Worm (Caenorhabditis elegans) whole organism, midembryonic: ENCODE measurements around the gene Y25C1A.7.
A peak's percentile ranks its signal among the peaks of the same experiment; 100 is the strongest.
"Not testable (repeated sequence)": the region's sequence is repeated elsewhere in the genome, so short reads cannot be mapped to it uniquely, and the experiment has no call there.

ENCODE experiments used
- T22C8.4 ChIP-seq: fragments of 200-800 bp; sonication (Bioruptor generic); IDR thresholded peaks from 2 replicates; pipeline ENCODE4 v1.3.6; 2022; ENCODE audit warnings: missing genetic modification characterization, missing compliant biosample characterization
- cog-1 ChIP-seq: sonication (generic microtip); optimal IDR thresholded peaks from 2 replicates; lab custom pipeline; 2016; ENCODE audit warnings: missing genetic modification characterization, missing compliant biosample characterization
- flt-1 ChIP-seq: fragments of 200-800 bp; sonication (Bioruptor generic); IDR thresholded peaks from 2 replicates; pipeline ENCODE4 v1.3.6; 2022; ENCODE audit warnings: missing genetic modification characterization, missing compliant biosample characterization
- klf-2 ChIP-seq: fragments of 200-800 bp; sonication (Bioruptor generic); conservative IDR thresholded peaks from 2 replicates; pipeline ENCODE4 v1.3.6; 2022; ENCODE audit warnings: missing genetic modification reagents, missing genetic modification characterization, missing compliant biosample characterization
- med-1 ChIP-seq: sonication (generic microtip); optimal IDR thresholded peaks from 2 replicates; lab custom pipeline; 2017; ENCODE audit warnings: missing genetic modification characterization, mild to moderate bottlenecking, missing compliant biosample characterization, antibody characterized with exemption, missing genetic modification reagents; ENCODE audit not compliant: insufficient read depth
- ref-1 ChIP-seq: fragments of 200-800 bp; sonication (Bioruptor generic); conservative IDR thresholded peaks from 2 replicates; pipeline ENCODE4 v1.3.6; 2022; ENCODE audit warnings: missing genetic modification reagents, missing genetic modification characterization, missing compliant biosample characterization
- tab-1 ChIP-seq: fragments of 200-800 bp; sonication (Bioruptor generic); IDR thresholded peaks from 2 replicates; pipeline ENCODE4 v1.3.6; 2022; ENCODE audit warnings: missing genetic modification characterization, missing compliant biosample characterization
- ztf-23 ChIP-seq: fragments of 200-800 bp; sonication (Bioruptor generic); IDR thresholded peaks from 2 replicates; pipeline ENCODE4 v1.3.6; 2022; ENCODE audit warnings: missing genetic modification reagents, missing genetic modification characterization, missing compliant biosample characterization
- ztf-29 ChIP-seq: fragments of 200-800 bp; sonication (Bioruptor generic); IDR thresholded peaks from 2 replicates; pipeline ENCODE4 v1.3.6; 2022; ENCODE audit warnings: missing genetic modification reagents, missing genetic modification characterization, missing compliant biosample characterization

Gene Y25C1A.7

DNA sequence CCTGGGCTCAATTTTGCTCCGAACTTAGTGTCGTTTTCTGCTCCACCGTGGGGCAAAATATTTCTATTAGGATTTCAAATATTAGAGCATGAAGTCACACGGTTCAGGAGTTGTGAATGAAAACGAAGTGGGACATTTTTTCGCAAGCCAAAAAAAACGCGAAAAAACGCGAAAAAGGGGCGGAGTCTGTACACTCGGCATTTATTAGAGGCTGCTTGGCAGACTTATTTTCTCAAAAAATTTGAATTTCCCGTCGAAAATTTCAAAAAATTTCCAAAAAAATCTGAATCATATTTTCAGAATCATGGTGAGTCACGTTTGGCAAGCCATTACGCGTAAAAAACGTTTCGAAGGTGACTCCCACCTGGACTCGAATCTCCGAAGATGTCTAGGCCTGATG lies 38.4 kb downstream of the Y25C1A.7 start, which contains the start of gene B0454.6:
Gene B0454.6 (plus strand): TSS at position 301 of the 400 bp plus-strand sequence.
- TF ChIP-seq ztf-29 (GFP tag; lab: Robert Waterston, UW); klf-2 (GFP tag; lab: Robert Waterston, UW); med-1: not testable (repeated sequence)

DNA sequence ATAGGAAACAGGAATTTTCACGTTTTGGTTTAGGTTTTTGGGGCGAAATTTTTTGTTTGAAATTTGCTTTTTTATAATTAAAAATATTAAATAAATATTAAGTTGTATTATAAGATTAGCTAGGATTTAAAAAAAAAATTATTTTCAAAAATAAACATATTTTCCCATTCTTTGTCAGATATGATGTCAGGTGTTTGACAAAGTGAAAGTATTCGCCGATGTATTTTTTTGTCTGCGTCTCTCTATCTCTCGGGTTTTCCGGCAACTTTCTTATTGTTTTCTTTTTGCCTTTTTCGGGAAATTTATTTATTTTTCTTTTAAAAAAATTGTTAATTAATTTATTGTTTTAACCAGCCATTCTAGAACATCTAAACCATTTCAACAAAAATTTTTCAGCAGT lies 40.4 kb downstream of the Y25C1A.7 start:
- TF ChIP-seq flt-1 (GFP tag; lab: Robert Waterston, UW) (no peak), ztf-29 (GFP tag; lab: Robert Waterston, UW) (no peak), klf-2 (GFP tag; lab: Robert Waterston, UW) (no peak)

- no peak for TF ChIP-seq tab-1 (GFP tag; lab: Robert Waterston, UW)
- TF ChIP-seq ztf-29 (GFP tag; lab: Robert Waterston, UW) = no peak
- no peak for TF ChIP-seq T22C8.4 (GFP tag; lab: Robert Waterston, UW)
- TF ChIP-seq cog-1 (tag; lab: Kevin White, UChicago) = no peak
- TF ChIP-seq klf-2 (GFP tag; lab: Robert Waterston, UW) = no peak
- no peak for TF ChIP-seq flt-1 (GFP tag; lab: Robert Waterston, UW)
- no peak for TF ChIP-seq ref-1 (GFP tag; lab: Robert Waterston, UW)
- no peak for TF ChIP-seq med-1
- TF ChIP-seq ztf-23 (GFP tag; lab: Robert Waterston, UW) = no peak
Observed at ce11 chrII:3028264-3028663, 42.6 kb downstream of the Y25C1A.7 start.

ce11 chrII:3024655-3025054 lies 46.2 kb downstream of the Y25C1A.7 start:
- TF ChIP-seq klf-2 (GFP tag; lab: Robert Waterston, UW) = no peak
- TF ChIP-seq cog-1 (tag; lab: Kevin White, UChicago) = no peak
- TF ChIP-seq ref-1 (GFP tag; lab: Robert Waterston, UW) = no peak
- TF ChIP-seq flt-1 (GFP tag; lab: Robert Waterston, UW) = no peak
- no peak for TF ChIP-seq ztf-29 (GFP tag; lab: Robert Waterston, UW)
- TF ChIP-seq T22C8.4 (GFP tag; lab: Robert Waterston, UW) = no peak
- TF ChIP-seq tab-1 (GFP tag; lab: Robert Waterston, UW) = no peak
- TF ChIP-seq ztf-23 (GFP tag; lab: Robert Waterston, UW) = no peak
- no peak for TF ChIP-seq med-1

DNA sequence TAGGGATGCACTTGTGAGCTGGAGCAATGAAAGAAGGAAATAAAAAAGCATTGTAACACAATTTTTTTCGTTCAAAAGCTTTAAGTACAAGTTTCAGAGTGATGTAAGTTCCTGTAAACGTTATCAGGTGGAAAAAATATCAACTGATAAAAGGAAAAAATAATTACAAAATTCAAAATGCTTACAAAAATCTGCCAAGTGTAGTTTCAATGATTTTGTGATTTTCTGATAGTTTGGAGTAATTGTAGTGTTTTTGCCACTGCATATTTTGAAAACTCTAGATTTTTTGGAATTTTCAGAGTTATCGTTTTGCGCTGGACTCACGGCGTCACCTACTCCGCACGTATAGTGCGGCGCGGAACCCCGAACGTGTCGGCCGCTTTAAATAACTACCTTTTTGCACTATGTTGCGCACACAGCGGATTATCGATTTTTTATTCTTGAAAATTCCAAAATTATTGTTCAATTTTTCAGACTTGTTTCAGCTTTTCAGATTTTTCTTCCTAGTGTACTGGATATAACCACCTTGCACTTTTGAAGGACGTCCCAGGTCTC lies 47.4 kb downstream of the Y25C1A.7 start, which contains the start of gene clec-2:
Gene clec-2 (minus strand): TSS at position 51 of the 555 bp plus-strand sequence.
- TF ChIP-seq flt-1 (GFP tag; lab: Robert Waterston, UW) = no peak
- no peak for TF ChIP-seq ztf-29 (GFP tag; lab: Robert Waterston, UW)
- TF ChIP-seq ref-1 (GFP tag; lab: Robert Waterston, UW) = no peak
- no peak for TF ChIP-seq T22C8.4 (GFP tag; lab: Robert Waterston, UW)
- TF ChIP-seq cog-1 (tag; lab: Kevin White, UChicago) = no peak
- no peak for TF ChIP-seq klf-2 (GFP tag; lab: Robert Waterston, UW)
- TF ChIP-seq tab-1 (GFP tag; lab: Robert Waterston, UW) = no peak
- TF ChIP-seq ztf-23 (GFP tag; lab: Robert Waterston, UW) = no peak
- no peak for TF ChIP-seq med-1

DNA sequence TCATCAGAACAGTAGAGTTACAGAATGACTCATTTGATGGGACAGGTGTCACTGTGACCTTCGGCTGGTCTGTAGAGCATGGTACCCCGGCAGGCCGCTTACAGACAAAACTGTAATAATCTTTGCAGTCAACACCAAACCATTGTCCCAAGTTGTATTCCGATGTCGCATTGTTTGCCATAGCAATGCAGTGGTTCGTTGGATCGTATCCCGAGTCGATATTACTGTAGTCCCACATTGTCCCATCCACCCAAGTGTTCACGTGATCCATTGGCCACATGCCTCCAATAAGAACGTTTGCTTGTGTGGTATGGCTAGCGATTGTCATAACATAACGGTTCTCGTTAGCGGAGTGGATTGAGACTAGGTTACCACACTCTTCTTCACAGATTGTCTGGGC lies 50.0 kb downstream of the Y25C1A.7 start:
- TF ChIP-seq cog-1 (tag; lab: Kevin White, UChicago) (no peak), T22C8.4 (GFP tag; lab: Robert Waterston, UW) (no peak), med-1 (no peak), flt-1 (GFP tag; lab: Robert Waterston, UW) (no peak), ztf-29 (GFP tag; lab: Robert Waterston, UW) (no peak)

- TF ChIP-seq ref-1 (GFP tag; lab: Robert Waterston, UW) (no peak), tab-1 (GFP tag; lab: Robert Waterston, UW) (no peak), klf-2 (GFP tag; lab: Robert Waterston, UW) (no peak), T22C8.4 (GFP tag; lab: Robert Waterston, UW) (no peak)
Observed at ce11 chrII:3019807-3020206, 51.1 kb downstream of the Y25C1A.7 start, which contains the start of gene clec-3. TSS of gene clec-3 (minus strand) at chrII:3019907.

DNA sequence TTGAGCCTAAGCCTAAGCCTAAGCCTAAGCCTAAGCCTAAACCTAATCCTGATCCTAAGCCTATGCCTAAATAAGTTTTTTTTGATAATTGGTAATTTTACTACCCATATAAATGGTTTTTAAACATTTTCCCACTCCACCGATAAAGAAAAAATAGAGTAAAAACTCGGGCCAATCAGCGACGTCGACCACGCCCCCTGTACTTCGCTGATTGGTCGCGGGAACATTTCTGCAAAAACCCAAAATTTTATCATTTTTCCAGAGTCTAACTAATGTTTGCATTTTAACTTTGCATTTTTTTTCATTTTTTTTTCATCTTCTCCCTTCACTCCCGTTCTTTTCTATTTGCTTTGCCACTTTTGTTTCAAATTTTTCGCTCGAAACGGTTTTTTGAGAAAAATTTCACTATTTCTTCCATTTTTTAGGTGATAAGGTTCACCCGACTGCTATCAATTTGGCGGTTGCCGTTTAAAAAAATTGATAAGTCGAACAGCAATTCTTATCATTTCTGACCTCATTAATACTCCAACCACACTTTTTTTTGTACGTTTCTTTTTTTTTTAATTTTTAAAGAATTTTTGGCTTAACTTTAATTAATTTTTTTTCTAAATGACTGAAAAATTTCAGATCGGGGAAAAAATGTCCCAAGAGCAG lies 56.5 kb downstream of the Y25C1A.7 start, which contains the start of gene C41H7.2:
Gene C41H7.2 (plus strand): TSS at position 622 of the 654 bp plus-strand sequence.
- TF ChIP-seq med-1 (no peak), flt-1 (GFP tag; lab: Robert Waterston, UW) (0 out of 2 replicates have a peak, but pooled peaks have one; percentile 2), ztf-29 (GFP tag; lab: Robert Waterston, UW) (no peak), T22C8.4 (GFP tag; lab: Robert Waterston, UW) (no peak), ztf-23 (GFP tag; lab: Robert Waterston, UW) (no peak), tab-1 (GFP tag; lab: Robert Waterston, UW) (no peak), cog-1 (tag; lab: Kevin White, UChicago) (no peak), ref-1 (GFP tag; lab: Robert Waterston, UW) (no peak)
